Fruit fly (Drosophila melanogaster) whole organism, wandering third instar larva: ENCODE results near the gene PK2-R1.
A peak's percentile ranks its signal among the peaks of the same experiment; 100 is the strongest.

ENCODE experiments used
- CG32264 ChIP-seq: fragments of 200-800 bp; sonication (Bioruptor generic); optimal IDR thresholded peaks from 2 replicates; lab custom pipeline; 2016; ENCODE audit warnings: missing biosample characterization, missing genetic modification characterization
- Dfd ChIP-seq: fragments of >200 bp; optimal IDR thresholded peaks from 2 replicates; lab custom pipeline; 2017; ENCODE audit warnings: missing biosample characterization, missing genetic modification characterization
- Dif ChIP-seq: fragments of 200-275, 200-300 bp; sonication (Bioruptor generic); optimal IDR thresholded peaks from 2 replicates; lab custom pipeline; 2018; ENCODE audit warnings: missing biosample characterization, missing genetic modification characterization; ENCODE audit not compliant: partially characterized antibody
- GATAd ChIP-seq: sonication (Bioruptor generic); optimal IDR thresholded peaks from 2 replicates; lab custom pipeline; 2016; ENCODE audit warnings: missing biosample characterization, missing genetic modification characterization
- HLH106 ChIP-seq: fragments of 200-800 bp; optimal IDR thresholded peaks from 3 replicates; lab custom pipeline; 2019; ENCODE audit warnings: missing biosample characterization, mild to moderate bottlenecking, missing genetic modification characterization, moderate library complexity
- Hr78 ChIP-seq: fragments of >200 bp; optimal IDR thresholded peaks from 2 replicates; lab custom pipeline; 2017; ENCODE audit warnings: missing biosample characterization, missing genetic modification characterization
- Jra ChIP-seq: sonication (Bioruptor generic); optimal IDR thresholded peaks from 2 replicates; lab custom pipeline; 2016; ENCODE audit warnings: missing biosample characterization, missing genetic modification characterization
- OdsH ChIP-seq: fragments of 200-800 bp; sonication (Bioruptor generic); optimal IDR thresholded peaks from 2 replicates; lab custom pipeline; 2016; ENCODE audit warnings: missing biosample characterization, mild to moderate bottlenecking, missing genetic modification characterization
- Rel ChIP-seq, 2 experiments: fragments of 200-800 bp; sonication (Bioruptor generic) in 1 of 2; optimal IDR thresholded peaks; 2 replicates in 1 of 2; 3 replicates in 1 of 2; lab custom pipeline; 2016 to 2019; ENCODE audit warnings: mild to moderate bottlenecking in 2 of 2, missing biosample characterization in 2 of 2, missing genetic modification characterization in 2 of 2, moderate library complexity in 1 of 2
- Sp1 ChIP-seq: fragments of 200-800 bp; sonication (Bioruptor generic); optimal IDR thresholded peaks from 3 replicates; lab custom pipeline; 2019; ENCODE audit warnings: missing biosample characterization, mild to moderate bottlenecking, missing genetic modification characterization, moderate library complexity
- Vsx2 ChIP-seq: fragments of 200-300, 225-300 bp; sonication (Bioruptor generic); optimal IDR thresholded peaks from 2 replicates; lab custom pipeline; 2018; ENCODE audit warnings: missing biosample characterization, missing genetic modification characterization; ENCODE audit not compliant: partially characterized antibody
- br ChIP-seq: fragments of 200-800 bp; sonication (Bioruptor generic); optimal IDR thresholded peaks from 2 replicates; lab custom pipeline; 2016; ENCODE audit warnings: missing biosample characterization, missing genetic modification characterization
- brk ChIP-seq: fragments of 200-800 bp; sonication (Bioruptor generic); optimal IDR thresholded peaks from 2 replicates; lab custom pipeline; 2016; ENCODE audit warnings: missing biosample characterization, mild to moderate bottlenecking, missing genetic modification characterization
- dmrt93B ChIP-seq: fragments of 200-800 bp; sonication (Bioruptor generic); optimal IDR thresholded peaks from 2 replicates; lab custom pipeline; 2018; ENCODE audit warnings: missing biosample characterization, mild to moderate bottlenecking, missing genetic modification characterization
- dsf ChIP-seq: sonication (Bioruptor generic); optimal IDR thresholded peaks from 2 replicates; lab custom pipeline; 2016; ENCODE audit warnings: missing biosample characterization, missing genetic modification characterization, borderline replicate concordance
- ey ChIP-seq: fragments of 200-800 bp; sonication (Bioruptor generic); optimal IDR thresholded peaks from 2 replicates; lab custom pipeline; 2016; ENCODE audit warnings: missing biosample characterization, missing genetic modification characterization
- foxo ChIP-seq, 2 experiments: fragments of 200-800 bp; sonication (Bioruptor generic); optimal IDR thresholded peaks; 2 replicates in 1 of 2; 3 replicates in 1 of 2; lab custom pipeline; 2016 to 2017; ENCODE audit warnings: missing biosample characterization in 2 of 2, missing genetic modification characterization in 2 of 2
- fru ChIP-seq: fragments of 200-800 bp; sonication (Bioruptor generic); optimal IDR thresholded peaks from 3 replicates; lab custom pipeline; 2016; ENCODE audit warnings: missing biosample characterization, mild to moderate bottlenecking, missing genetic modification characterization
- h ChIP-seq: fragments of 200-800 bp; sonication (Bioruptor generic); optimal IDR thresholded peaks from 3 replicates; lab custom pipeline; 2016; ENCODE audit warnings: missing biosample characterization, mild to moderate bottlenecking, missing genetic modification characterization
- jim ChIP-seq: fragments of 175-275, 200-325 bp; sonication (Bioruptor generic); optimal IDR thresholded peaks from 2 replicates; lab custom pipeline; 2016; ENCODE audit warnings: missing biosample characterization, mild to moderate bottlenecking, missing genetic modification characterization
- lola ChIP-seq: fragments of >200 bp; optimal IDR thresholded peaks from 2 replicates; lab custom pipeline; 2017; ENCODE audit warnings: missing biosample characterization, missing genetic modification characterization
- psq ChIP-seq: fragments of 200-800 bp; sonication (Bioruptor generic); optimal IDR thresholded peaks from 3 replicates; lab custom pipeline; 2017; ENCODE audit warnings: missing biosample characterization, mild to moderate bottlenecking, missing genetic modification characterization, moderate library complexity
- sage ChIP-seq: fragments of 200-800 bp; sonication (Bioruptor generic); optimal IDR thresholded peaks from 2 replicates; lab custom pipeline; 2016; ENCODE audit warnings: missing biosample characterization, mild to moderate bottlenecking, missing genetic modification characterization
- tai ChIP-seq: sonication (Bioruptor generic); optimal IDR thresholded peaks from 2 replicates; lab custom pipeline; 2016; ENCODE audit warnings: missing biosample characterization, missing genetic modification characterization
- usp ChIP-seq: fragments of >200 bp; optimal IDR thresholded peaks from 2 replicates; lab custom pipeline; 2017; ENCODE audit warnings: missing biosample characterization, missing genetic modification characterization

The PK2-R1 gene

dm6 chr3R:13294461-13294860 is 43.7 kb upstream of the PK2-R1 start, which contains the start of gene CG8773:
CG8773 (plus strand) TSS chr3R:13294748.
- TF ChIP-seq brk (GFP tag; lab: Kevin White, UChicago), result no peak
- TF ChIP-seq h (GFP tag; lab: Kevin White, UChicago), result peak; percentile 58

dm6 chr3R:13298114-13298818 is 39.9 kb upstream of the PK2-R1 start, which contains the start of gene CG8774:
CG8774 (plus strand) TSS chr3R:13298768.
- TF ChIP-seq Vsx2 (no peak), usp (GFP tag; lab: Kevin White, UChicago) (no peak), Dif (GFP tag; lab: Kevin White, UChicago) (no peak), ey (GFP tag; lab: Kevin White, UChicago) (no peak), Dfd (GFP tag; lab: Kevin White, UChicago) (no peak), br (GFP tag; lab: Kevin White, UChicago) (no peak), Jra (no peak), jim (GFP tag; lab: Kevin White, UChicago) (no peak), h (GFP tag; lab: Kevin White, UChicago) (no peak)

DNA sequence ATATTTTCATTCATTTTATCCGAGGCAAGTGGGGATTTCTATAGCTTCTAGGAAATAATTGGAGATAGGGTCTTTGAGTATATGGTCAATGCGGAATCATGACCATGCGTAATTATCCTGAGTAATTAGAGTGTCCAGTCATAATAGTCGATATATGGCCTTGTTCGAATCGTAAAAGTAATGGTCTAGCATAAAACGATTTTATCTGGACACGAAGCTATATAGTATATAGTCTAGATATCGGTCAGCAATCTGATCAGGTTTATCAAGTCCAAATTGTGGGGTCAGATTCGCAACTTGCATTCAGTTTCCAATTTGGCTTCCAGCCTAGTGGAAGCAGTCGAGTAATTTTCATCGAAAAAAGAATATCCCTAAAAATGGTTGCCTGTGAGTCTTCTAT is 35.8 kb upstream of the PK2-R1 start, which contains the start of gene CG32473:
Gene CG32473, plus strand, starts transcription at position 301 of the 400 bp plus-strand sequence.
- TF ChIP-seq tai (GFP tag; lab: Kevin White, UChicago) (no peak), Rel (GFP tag; optimal IDR thresholded peaks at IDR 0.05; lab: Kevin White, UChicago) (no peak), Rel (tag; optimal IDR thresholded peaks at IDR 0.05; lab: Kevin White, UChicago) (peak; percentile 13), GATAd (GFP tag; lab: Kevin White, UChicago) (no peak)

- no peak for TF ChIP-seq jim (GFP tag; lab: Kevin White, UChicago)
- no peak for TF ChIP-seq dsf (GFP tag; lab: Kevin White, UChicago)
- no peak for TF ChIP-seq lola (GFP tag; lab: Kevin White, UChicago)
- TF ChIP-seq OdsH (GFP tag; lab: Kevin White, UChicago), result no peak
- TF ChIP-seq dmrt93B, result no peak
- TF ChIP-seq CG32264 (GFP tag; lab: Kevin White, UChicago), result no peak
- TF ChIP-seq tai (GFP tag; lab: Kevin White, UChicago), result no peak
- TF ChIP-seq Sp1 (GFP tag; lab: Kevin White, UChicago), result no peak
- TF ChIP-seq HLH106, result no peak
- no peak for TF ChIP-seq h (GFP tag; lab: Kevin White, UChicago)
- no peak for TF ChIP-seq usp (GFP tag; lab: Kevin White, UChicago)
- no peak for TF ChIP-seq br (GFP tag; lab: Kevin White, UChicago)
- no peak for TF ChIP-seq ey (GFP tag; lab: Kevin White, UChicago)
- TF ChIP-seq Dfd (GFP tag; lab: Kevin White, UChicago), result no peak
- TF ChIP-seq Hr78 (GFP tag; lab: Kevin White, UChicago), result no peak
- TF ChIP-seq foxo (GFP tag; optimal IDR thresholded peaks at IDR 0.05; lab: Kevin White, UChicago), result no peak
- no peak for TF ChIP-seq Jra
- TF ChIP-seq Dif (GFP tag; lab: Kevin White, UChicago), result no peak
- no peak for TF ChIP-seq sage (GFP tag; lab: Kevin White, UChicago)
- TF ChIP-seq, all 38 proteins: peak for 0
Observed at dm6 chr3R:13303126-13303525, 35.0 kb upstream of the PK2-R1 start, which contains the start of gene CG43208. CG43208 (plus strand) TSS chr3R:13303426.

DNA sequence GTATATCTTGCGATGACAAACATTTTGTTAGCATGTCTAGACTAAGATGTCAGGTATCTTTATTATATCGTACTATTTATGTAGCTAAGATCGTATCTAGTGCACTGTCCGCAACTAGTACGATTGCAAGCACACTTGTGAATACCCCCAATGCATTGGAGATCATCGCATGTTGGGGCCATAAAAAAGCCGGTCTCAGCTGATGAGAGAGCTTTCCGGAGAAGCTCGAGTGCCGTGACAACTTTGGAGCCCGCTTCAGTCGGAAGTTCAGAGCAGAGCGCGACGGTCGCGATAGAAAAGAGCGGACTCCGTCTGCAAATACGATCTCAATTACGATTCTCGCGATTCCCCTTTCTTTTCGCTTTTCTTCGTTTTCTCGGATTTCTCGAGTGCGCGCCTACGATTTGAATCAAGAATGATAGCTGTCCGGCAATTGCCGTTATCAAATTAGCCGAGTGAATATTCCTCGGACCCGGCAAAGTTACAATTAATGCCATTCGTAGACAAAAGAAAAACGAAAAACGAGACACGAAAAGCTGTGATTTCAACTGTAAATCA is 33.5 kb upstream of the PK2-R1 start:
- TF ChIP-seq brk (GFP tag; lab: Kevin White, UChicago) (no peak), h (GFP tag; lab: Kevin White, UChicago) (peak; percentile 22), Hr78 (GFP tag; lab: Kevin White, UChicago) (no peak), fru (GFP tag; lab: Kevin White, UChicago) (peak; percentile 17), Vsx2 (peak; percentile 37), Sp1 (GFP tag; lab: Kevin White, UChicago) (no peak), Dif (GFP tag; lab: Kevin White, UChicago) (peak; percentile 57), usp (GFP tag; lab: Kevin White, UChicago) (no peak), Dfd (GFP tag; lab: Kevin White, UChicago) (no peak), psq (GFP tag; lab: Kevin White, UChicago) (peak; percentile 51)
